Fruit fly (Drosophila melanogaster): Measurements from ENCODE around the gene MME1.

MME1 gene

dm6 chr2L:7026988-7027908 is at the start of gene MME1, which contains the start of gene CG31908:
MME1 (plus strand) TSS chr2L:7027526.
CG31908 (minus strand) TSS chr2L:7027389.
- TF ChIP-seq bab1 (GFP tag; optimal IDR thresholded peaks at IDR 0.05), result peak; percentile 61
- TF ChIP-seq Mnt (GFP tag; optimal IDR thresholded peaks at IDR 0.05), result peak; percentile 50
- peak; percentile 42 for TF ChIP-seq CG1620 (GFP tag; optimal IDR thresholded peaks at IDR 0.05)
- TF ChIP-seq CG5204 (GFP tag; optimal IDR thresholded peaks at IDR 0.05), result no peak
- TF ChIP-seq tj (GFP tag; optimal IDR thresholded peaks at IDR 0.05), result peak; percentile 45
- no peak for TF ChIP-seq pad (GFP tag; optimal IDR thresholded peaks at IDR 0.05)
- TF ChIP-seq ovo (GFP tag; optimal IDR thresholded peaks at IDR 0.05), result peak; percentile 54
- TF ChIP-seq CG7045 (GFP tag; optimal IDR thresholded peaks at IDR 0.05), result peak; percentile 4
- peak; percentile 5 for TF ChIP-seq CG14711 (tag; optimal IDR thresholded peaks at IDR 0.05)
- TF ChIP-seq Crg-1 (GFP tag; optimal IDR thresholded peaks at IDR 0.05), result no peak
- peak; percentile 45 for TF ChIP-seq Hr96 (GFP tag; optimal IDR thresholded peaks at IDR 0.05)
- TF ChIP-seq CG7101 (tag; optimal IDR thresholded peaks at IDR 0.05), result peak; percentile 19
- peak; percentile 72 for TF ChIP-seq CG11617 (GFP tag; optimal IDR thresholded peaks at IDR 0.05)
- peak; percentile 20 for TF ChIP-seq CG12768 (GFP tag; optimal IDR thresholded peaks at IDR 0.05)

dm6 chr2L:6991085-6991484 is 36.2 kb upstream of the MME1 start:
- no peak for TF ChIP-seq kay (GFP tag; ENCODE audit: borderline replicate concordance)
- no peak for TF ChIP-seq Crg-1 (GFP tag; optimal IDR thresholded peaks at IDR 0.05)
- TF ChIP-seq cic (GFP tag; optimal IDR thresholded peaks at IDR 0.05), result no peak
- TF ChIP-seq tj (GFP tag; optimal IDR thresholded peaks at IDR 0.05), result no peak
- no peak for TF ChIP-seq CG5204 (GFP tag; optimal IDR thresholded peaks at IDR 0.05)
- TF ChIP-seq CG7045 (GFP tag; optimal IDR thresholded peaks at IDR 0.05), result no peak
- TF ChIP-seq CG7101 (tag; optimal IDR thresholded peaks at IDR 0.05), result no peak
- TF ChIP-seq Hr96 (GFP tag; optimal IDR thresholded peaks at IDR 0.05), result no peak

dm6 chr2L:6998736-6999135 is 28.6 kb upstream of the MME1 start:
- TF ChIP-seq CG33017 (tag; optimal IDR thresholded peaks at IDR 0.05), result no peak
- no peak for TF ChIP-seq CG1620 (GFP tag; optimal IDR thresholded peaks at IDR 0.05)
- TF ChIP-seq Crg-1 (GFP tag; optimal IDR thresholded peaks at IDR 0.05), result no peak
- TF ChIP-seq cnc (optimal IDR thresholded peaks at IDR 0.05), result no peak
- no peak for TF ChIP-seq CG7045 (GFP tag; optimal IDR thresholded peaks at IDR 0.05)
- TF ChIP-seq ovo (GFP tag; optimal IDR thresholded peaks at IDR 0.05), result no peak
- TF ChIP-seq kay (GFP tag; ENCODE audit: borderline replicate concordance), result no peak
- TF ChIP-seq CG14711 (tag; optimal IDR thresholded peaks at IDR 0.05), result no peak
- TF ChIP-seq CG7101 (tag; optimal IDR thresholded peaks at IDR 0.05), result no peak
- TF ChIP-seq toe (GFP tag; optimal IDR thresholded peaks at IDR 0.05), result no peak
- no peak for TF ChIP-seq CG11617 (GFP tag; optimal IDR thresholded peaks at IDR 0.05)
- TF ChIP-seq pad (GFP tag; optimal IDR thresholded peaks at IDR 0.05), result no peak

- TF ChIP-seq Hr96 (GFP tag; optimal IDR thresholded peaks at IDR 0.05) (no peak), Clk (GFP tag; optimal IDR thresholded peaks at IDR 0.05) (no peak), ovo (GFP tag; optimal IDR thresholded peaks at IDR 0.05) (no peak), bab1 (GFP tag; optimal IDR thresholded peaks at IDR 0.05) (no peak), kay (GFP tag; ENCODE audit: borderline replicate concordance) (no peak), Mnt (GFP tag; optimal IDR thresholded peaks at IDR 0.05) (no peak), tj (GFP tag; optimal IDR thresholded peaks at IDR 0.05) (no peak), CG12768 (GFP tag; optimal IDR thresholded peaks at IDR 0.05) (no peak), CG5204 (GFP tag; optimal IDR thresholded peaks at IDR 0.05) (no peak), Crg-1 (GFP tag; optimal IDR thresholded peaks at IDR 0.05) (no peak), pad (GFP tag; optimal IDR thresholded peaks at IDR 0.05) (no peak), cnc (optimal IDR thresholded peaks at IDR 0.05) (no peak)
These were observed 23.0 kb upstream of the MME1 start for dm6 chr2L:7004304-7004703.

- no peak for TF ChIP-seq kay (GFP tag; ENCODE audit: borderline replicate concordance)
These were observed 21.8 kb upstream of the MME1 start for dm6 chr2L:7005489-7005888.

dm6 chr2L:7007564-7007963 is 19.8 kb upstream of the MME1 start:
- TF ChIP-seq Clk (GFP tag; optimal IDR thresholded peaks at IDR 0.05) (no peak), CG7101 (tag; optimal IDR thresholded peaks at IDR 0.05) (no peak), cnc (optimal IDR thresholded peaks at IDR 0.05) (no peak), Hr96 (GFP tag; optimal IDR thresholded peaks at IDR 0.05) (no peak), tj (GFP tag; optimal IDR thresholded peaks at IDR 0.05) (no peak), CG14711 (tag; optimal IDR thresholded peaks at IDR 0.05) (no peak), CG33017 (tag; optimal IDR thresholded peaks at IDR 0.05) (no peak), cic (GFP tag; optimal IDR thresholded peaks at IDR 0.05) (no peak), CG12768 (GFP tag; optimal IDR thresholded peaks at IDR 0.05) (no peak), CG5204 (GFP tag; optimal IDR thresholded peaks at IDR 0.05) (no peak)
